Fruit fly (Drosophila melanogaster): ENCODE data around the gene Pka-R1.

Pka-R1 gene

DNA sequence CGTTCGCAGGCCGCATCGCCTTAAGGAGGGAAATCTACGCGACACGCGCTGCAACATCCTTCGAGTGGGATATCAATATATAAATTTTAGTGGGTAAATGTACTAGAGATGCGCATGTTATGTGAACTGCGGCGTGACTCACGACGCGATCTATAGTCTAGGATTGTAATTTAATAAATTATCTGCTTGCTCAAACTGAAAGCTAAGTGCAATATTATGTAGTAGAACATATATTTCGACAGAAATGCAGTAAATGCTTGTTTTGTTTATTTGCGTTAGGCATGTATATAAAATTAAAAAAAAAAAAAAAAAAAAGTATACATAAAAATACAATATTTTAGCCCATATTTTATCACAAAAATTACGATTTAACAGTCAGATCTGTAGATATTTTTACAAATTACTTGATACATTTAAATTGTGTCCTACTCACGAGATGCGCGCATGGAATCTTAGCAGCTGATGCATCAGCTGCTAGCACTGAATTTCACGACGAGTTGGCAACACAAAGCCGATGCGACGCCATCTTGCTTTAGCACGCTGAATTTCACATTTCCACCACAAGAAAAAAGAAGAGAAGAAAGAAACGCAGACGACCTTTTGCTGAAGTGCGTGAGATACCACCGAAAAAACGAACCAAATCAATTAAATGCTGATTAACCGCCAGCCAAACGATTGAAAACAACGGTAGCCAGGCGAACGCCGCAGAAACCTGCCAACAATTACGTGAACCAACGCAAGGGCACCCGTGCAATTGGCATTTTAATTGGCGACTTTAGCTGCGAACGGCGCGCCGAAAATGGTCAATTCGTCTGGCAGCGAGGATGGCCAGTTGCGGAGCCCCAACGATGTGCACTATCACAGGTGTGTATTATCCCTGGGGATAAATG lies 44.7 kb upstream of the Pka-R1 start, which contains the start of the genes CG4042 and Pitslre (continued):
- TF ChIP-seq Sox102F (GFP tag; optimal IDR thresholded peaks at IDR 0.05) (peak; percentile 8), CG8944 (GFP tag; optimal IDR thresholded peaks at IDR 0.05) (no peak), emc (GFP tag; optimal IDR thresholded peaks at IDR 0.05) (no peak), NfI (GFP tag; optimal IDR thresholded peaks at IDR 0.05) (peak; percentile 42), dysf (GFP tag; IDR thresholded peaks at IDR 0.05) (peak; percentile 36; the same call in 1 of the 3 replicates), CG3995 (GFP tag; optimal IDR thresholded peaks at IDR 0.05) (peak; percentile 26), odd (GFP tag; optimal IDR thresholded peaks at IDR 0.05) (peak; percentile 13), CG4404 (GFP tag; IDR thresholded peaks at IDR 0.05) (no peak), CG7839 (tag; optimal IDR thresholded peaks at IDR 0.05) (peak; percentile 30), amos (GFP tag; IDR thresholded peaks at IDR 0.05; ENCODE audit: partially characterized antibody) (peak; percentile 55), CG6175 (GFP tag; IDR thresholded peaks at IDR 0.05) (no peak), Chrac-16 (GFP tag; optimal IDR thresholded peaks at IDR 0.05) (peak; percentile 60), CG2120 (GFP tag; optimal IDR thresholded peaks at IDR 0.05) (peak; percentile 66), CG8290 (GFP tag; optimal IDR thresholded peaks at IDR 0.05) (peak; percentile 14), CG8290 (tag; optimal IDR thresholded peaks at IDR 0.05) (peak in 1 of 2 experiments; percentile 28), CG6791 (GFP tag; IDR thresholded peaks at IDR 0.05; ENCODE audit: partially characterized antibody) (0 out of 3 replicates have a peak, but pooled peaks have one; percentile 54), CG12071 (GFP tag; optimal IDR thresholded peaks at IDR 0.05) (no peak), hkb (optimal IDR thresholded peaks at IDR 0.05) (no peak), hkb (GFP tag; IDR thresholded peaks at IDR 0.05) (peak; percentile 16; the same call in 1 of the 2 replicates), ci (GFP tag; IDR thresholded peaks at IDR 0.05) (no peak), HLHmδ (GFP tag; optimal IDR thresholded peaks at IDR 0.05) (no peak), Hey (tag; optimal IDR thresholded peaks at IDR 0.05) (no peak), Hsf (GFP tag; optimal IDR thresholded peaks at IDR 0.05) (peak; percentile 29), Six4 (GFP tag; optimal IDR thresholded peaks at IDR 0.05) (peak; percentile 18), CG12104 (GFP tag; optimal IDR thresholded peaks at IDR 0.05) (peak; percentile 38), MBD-R2 (GFP tag; IDR thresholded peaks at IDR 0.05) (peak; percentile 64), CG18262 (tag; optimal IDR thresholded peaks at IDR 0.05) (peak; percentile 28), sna (GFP tag; IDR thresholded peaks at IDR 0.05; ENCODE audit: partially characterized antibody) (peak; percentile 69; the same call in 1 of the 2 replicates), CG6683 (GFP tag; optimal IDR thresholded peaks at IDR 0.05) (no peak), Lpt (GFP tag; optimal IDR thresholded peaks at IDR 0.05) (no peak), D19B (GFP tag; optimal IDR thresholded peaks at IDR 0.05) (peak; percentile 25), CG14860 (GFP tag; IDR thresholded peaks at IDR 0.05; ENCODE audit: partially characterized antibody) (peak; percentile 56; the same call in 1 of the 3 replicates), CG10274 (GFP tag; optimal IDR thresholded peaks at IDR 0.05) (no peak), Sox100B (GFP tag; optimal IDR thresholded peaks at IDR 0.05) (peak; percentile 59), CG10462 (GFP tag; optimal IDR thresholded peaks at IDR 0.05) (peak; percentile 30), dmrt99B (tag; optimal IDR thresholded peaks at IDR 0.05) (no peak), lola (GFP tag; optimal IDR thresholded peaks at IDR 0.05) (peak in 1 of 3 experiments; percentile 20), CG17186 (GFP tag; optimal IDR thresholded peaks at IDR 0.05) (peak; percentile 15), CG10654 (GFP tag; optimal IDR thresholded peaks at IDR 0.05) (peak; percentile 55), unpg (GFP tag; optimal IDR thresholded peaks at IDR 0.05) (peak; percentile 7), CG11456 (GFP tag; IDR thresholded peaks at IDR 0.05) (no peak), CkIIα-i1 (GFP tag; IDR thresholded peaks at IDR 0.05) (no peak), Hmr (GFP tag; optimal IDR thresholded peaks at IDR 0.05) (peak; percentile 25), Xbp1 (GFP tag; optimal IDR thresholded peaks at IDR 0.05) (peak; percentile 70), mirr (GFP tag; optimal IDR thresholded peaks at IDR 0.05) (no peak), Dll (GFP tag; IDR thresholded peaks at IDR 0.05; ENCODE audit: partially characterized antibody) (peak; percentile 90), nom (GFP tag; optimal IDR thresholded peaks at IDR 0.05) (no peak), CG4282 (GFP tag; optimal IDR thresholded peaks at IDR 0.05) (no peak)
